Worm (Caenorhabditis elegans) whole organism, L2 larva: Measurements from ENCODE around the gene fbxb-63.

Experiments
- ZK546.5 ChIP-seq: sonication (generic microtip); optimal IDR thresholded peaks from 2 replicates; lab custom pipeline; 2017; ENCODE audit warnings: missing biosample characterization, missing genetic modification characterization
- ama-1 ChIP-seq: fragments of 150-350 bp; optimal IDR thresholded peaks from 2 replicates; lab custom pipeline; 2018; ENCODE audit warnings: inconsistent platforms
- crh-2 ChIP-seq: sonication (generic microtip); optimal IDR thresholded peaks from 2 replicates; lab custom pipeline; 2017; ENCODE audit warnings: missing biosample characterization, missing genetic modification characterization
- elt-1 ChIP-seq: fragments of 150-350 bp; optimal IDR thresholded peaks from 2 replicates; lab custom pipeline; 2014; ENCODE audit warnings: missing biosample characterization, missing genetic modification characterization
- lin-11 ChIP-seq: fragments of 150-350 bp; sonication (generic microtip); optimal IDR thresholded peaks from 2 replicates; lab custom pipeline; 2014; ENCODE audit warnings: missing biosample characterization, missing genetic modification characterization, inconsistent platforms, mixed read lengths
- nhr-11 ChIP-seq: fragments of 150-350 bp; optimal IDR thresholded peaks from 2 replicates; lab custom pipeline; 2014; ENCODE audit warnings: missing biosample characterization, missing genetic modification characterization
- sma-3 ChIP-seq: sonication (generic microtip); optimal IDR thresholded peaks from 2 replicates; lab custom pipeline; 2016; ENCODE audit warnings: missing genetic modification reagents, missing genetic modification characterization, missing compliant biosample characterization
- ztf-11 ChIP-seq: sonication (generic microtip); optimal IDR thresholded peaks from 2 replicates; lab custom pipeline; 2017; ENCODE audit warnings: missing biosample characterization, missing genetic modification characterization

DNA sequence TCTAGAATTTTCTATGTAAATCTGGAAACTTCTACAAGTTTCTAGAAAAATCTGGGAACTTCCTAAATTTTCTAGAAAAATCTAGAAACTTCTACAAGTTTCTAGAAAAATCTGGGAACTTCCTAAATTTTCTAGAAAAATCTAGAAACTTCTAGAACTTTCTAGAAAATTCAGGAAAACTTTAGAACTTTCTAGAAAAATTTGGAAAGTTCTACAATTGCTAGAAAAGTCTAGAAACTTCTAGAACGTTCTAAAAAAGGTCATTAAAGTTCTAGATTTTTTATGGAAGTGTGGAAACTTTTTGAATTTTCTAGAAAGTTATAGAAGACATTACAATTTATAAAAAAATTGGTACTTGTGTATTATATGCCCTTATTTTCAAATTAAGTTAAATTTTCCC lies 10.5 kb downstream of the fbxb-63 start, which contains the start of gene F55C9.5:
- TF ChIP-seq nhr-11 (no peak), ama-1 (lab: Kevin White, UChicago) (no peak), lin-11 (no peak), sma-3 (GFP tag; lab: Kevin White, UChicago) (no peak), crh-2 (no peak), elt-1 (tag; lab: Kevin White, UChicago) (no peak), ZK546.5 (tag; lab: Kevin White, UChicago) (no peak), ztf-11 (tag; lab: Kevin White, UChicago) (no peak)
